Worm (Caenorhabditis elegans) whole organism, mixed stage, embryonic: ENCODE measurements around the gene taap-1.
A peak's percentile ranks its signal among the peaks of the same experiment; 100 is the strongest.

ENCODE experiments used
- M03D4.4 ChIP-seq: sonication (generic microtip); optimal IDR thresholded peaks from 2 replicates; lab custom pipeline; 2017; ENCODE audit warnings: mild to moderate bottlenecking, missing genetic modification characterization, missing compliant biosample characterization
- bed-3 ChIP-seq: fragments of 200-800 bp; sonication (Bioruptor generic); optimal IDR thresholded peaks from 3 replicates; lab custom pipeline; 2018; ENCODE audit warnings: mild to moderate bottlenecking, missing genetic modification characterization, moderate library complexity, missing compliant biosample characterization
- blmp-1 ChIP-seq: fragments of 150-350 bp; optimal IDR thresholded peaks from 2 replicates; lab custom pipeline; 2014; ENCODE audit warnings: missing biosample characterization, missing genetic modification characterization
- ceh-39 ChIP-seq: fragments of 150-350 bp; optimal IDR thresholded peaks from 2 replicates; lab custom pipeline; 2014; ENCODE audit warnings: missing biosample characterization, missing genetic modification characterization
- ceh-43 ChIP-seq: fragments of 200-800 bp; sonication (Bioruptor generic); optimal IDR thresholded peaks from 2 replicates; lab custom pipeline; 2018; ENCODE audit warnings: mild to moderate bottlenecking, missing genetic modification characterization, moderate library complexity, missing compliant biosample characterization
- ceh-83 ChIP-seq: fragments of 200-800 bp; sonication (Bioruptor generic); optimal IDR thresholded peaks from 2 replicates; lab custom pipeline; 2018; ENCODE audit warnings: mild to moderate bottlenecking, missing genetic modification characterization, missing compliant biosample characterization
- ces-1 ChIP-seq: fragments of 150-350 bp; optimal IDR thresholded peaks from 2 replicates; lab custom pipeline; 2014; ENCODE audit warnings: missing biosample characterization, missing genetic modification reagents, missing genetic modification characterization
- cnd-1 ChIP-seq: fragments of 200-800 bp; sonication (Bioruptor generic); optimal IDR thresholded peaks from 2 replicates; lab custom pipeline; 2018; ENCODE audit warnings: mild to moderate bottlenecking, missing genetic modification characterization, missing compliant biosample characterization
- drap-1 ChIP-seq: fragments of 200-800 bp; sonication (Bioruptor generic); optimal IDR thresholded peaks from 3 replicates; lab custom pipeline; 2018; ENCODE audit warnings: mild to moderate bottlenecking, missing genetic modification characterization, missing compliant biosample characterization
- elt-1 ChIP-seq: sonication (generic microtip); optimal IDR thresholded peaks from 2 replicates; lab custom pipeline; 2017; ENCODE audit warnings: missing genetic modification characterization, mild to moderate bottlenecking, missing compliant biosample characterization, antibody characterized with exemption, moderate library complexity, borderline replicate concordance; ENCODE audit not compliant: insufficient read depth
- elt-3 ChIP-seq: fragments of 150-350 bp; optimal IDR thresholded peaks from 2 replicates; lab custom pipeline; 2014; ENCODE audit warnings: missing biosample characterization, missing genetic modification characterization
- ham-2 ChIP-seq: fragments of 200-800 bp; sonication (Bioruptor generic); optimal IDR thresholded peaks from 2 replicates; lab custom pipeline; 2018; ENCODE audit warnings: mild to moderate bottlenecking, missing genetic modification characterization, missing compliant biosample characterization
- hlh-1 ChIP-seq: fragments of 150-350 bp; optimal IDR thresholded peaks from 2 replicates; lab custom pipeline; 2014; ENCODE audit warnings: missing biosample characterization, missing genetic modification reagents, missing genetic modification characterization
- lin-13 ChIP-seq: fragments of 150-350 bp; optimal IDR thresholded peaks from 2 replicates; lab custom pipeline; 2014; ENCODE audit warnings: missing biosample characterization, missing genetic modification characterization
- lin-32 ChIP-seq: fragments of 200-800 bp; sonication (Bioruptor generic); optimal IDR thresholded peaks from 2 replicates; lab custom pipeline; 2018; ENCODE audit warnings: mild to moderate bottlenecking, missing genetic modification characterization, missing compliant biosample characterization
- lsy-2 ChIP-seq: fragments of 150-350 bp; optimal IDR thresholded peaks from 2 replicates; lab custom pipeline; 2014; ENCODE audit warnings: missing biosample characterization, missing genetic modification characterization
- mab-5 ChIP-seq: fragments of 150-350 bp; optimal IDR thresholded peaks from 2 replicates; lab custom pipeline; 2014; ENCODE audit warnings: missing biosample characterization, missing genetic modification characterization
- mep-1 ChIP-seq: fragments of 150-350 bp; optimal IDR thresholded peaks from 2 replicates; lab custom pipeline; 2017; ENCODE audit warnings: missing biosample characterization, missing genetic modification reagents, missing genetic modification characterization, inconsistent platforms
- mls-2 ChIP-seq: sonication (generic microtip); optimal IDR thresholded peaks from 2 replicates; lab custom pipeline; 2016; ENCODE audit warnings: mild to moderate bottlenecking, missing genetic modification characterization, moderate library complexity, missing compliant biosample characterization
- nhr-12 ChIP-seq: fragments of 150-350 bp; optimal IDR thresholded peaks from 2 replicates; lab custom pipeline; 2014; ENCODE audit warnings: missing biosample characterization, missing genetic modification characterization
- nhr-2 ChIP-seq: fragments of 150-350 bp; optimal IDR thresholded peaks from 2 replicates; lab custom pipeline; 2014; ENCODE audit warnings: missing biosample characterization, missing genetic modification characterization
- nhr-28 ChIP-seq: fragments of 150-350 bp; optimal IDR thresholded peaks from 2 replicates; lab custom pipeline; 2014; ENCODE audit warnings: missing biosample characterization, missing genetic modification characterization
- nhr-76 ChIP-seq: sonication (generic microtip); optimal IDR thresholded peaks from 2 replicates; lab custom pipeline; 2017; ENCODE audit warnings: missing biosample characterization, missing genetic modification characterization
- pha-4 ChIP-seq: fragments of 150-350 bp; optimal IDR thresholded peaks from 2 replicates; lab custom pipeline; 2018; ENCODE audit warnings: missing biosample characterization, missing genetic modification reagents, missing genetic modification characterization
- sem-2 ChIP-seq: fragments of 200-800 bp; sonication (Bioruptor generic); optimal IDR thresholded peaks from 2 replicates; lab custom pipeline; 2018; ENCODE audit warnings: mild to moderate bottlenecking, missing genetic modification characterization, missing compliant biosample characterization
- snpc-4 ChIP-seq: fragments of 150-350 bp; optimal IDR thresholded peaks from 2 replicates; lab custom pipeline; 2014; ENCODE audit warnings: missing biosample characterization, missing genetic modification characterization
- sptf-1 ChIP-seq: sonication (generic microtip); optimal IDR thresholded peaks from 2 replicates; lab custom pipeline; 2017; ENCODE audit warnings: mild to moderate bottlenecking, missing genetic modification characterization, moderate library complexity, missing compliant biosample characterization
- tbx-8 ChIP-seq: fragments of 200-800 bp; sonication (Bioruptor generic); optimal IDR thresholded peaks from 2 replicates; lab custom pipeline; 2018; ENCODE audit warnings: mild to moderate bottlenecking, missing genetic modification characterization, moderate library complexity, missing compliant biosample characterization
- unc-39 ChIP-seq: fragments of 150-350 bp; optimal IDR thresholded peaks from 2 replicates; lab custom pipeline; 2014; ENCODE audit warnings: missing biosample characterization, missing genetic modification characterization
- unc-62 ChIP-seq: fragments of 150-350 bp; optimal IDR thresholded peaks from 2 replicates; lab custom pipeline; 2014; ENCODE audit warnings: missing biosample characterization, missing genetic modification reagents, missing genetic modification characterization
- ztf-11 ChIP-seq: fragments of 150-350 bp; optimal IDR thresholded peaks from 2 replicates; lab custom pipeline; 2014; ENCODE audit warnings: missing biosample characterization, missing genetic modification characterization

The taap-1 gene

ce11 chrII:8456681-8457389 is 26.8 kb downstream of the taap-1 start:
- TF ChIP-seq hlh-1 (peak; percentile 1), unc-62 (GFP tag; lab: Kevin White, UChicago) (no peak), mab-5 (tag; lab: Kevin White, UChicago) (no peak), cnd-1 (tag; lab: Kevin White, UChicago) (no peak), lin-13 (tag; lab: Kevin White, UChicago) (peak; percentile 0)
- TF ChIP-seq, all 35 proteins: peak for 2

- TF ChIP-seq cnd-1 (tag; lab: Kevin White, UChicago), result no peak
- TF ChIP-seq ztf-11 (tag; lab: Kevin White, UChicago), result no peak
- no peak for TF ChIP-seq unc-39
- TF ChIP-seq sptf-1 (tag; lab: Kevin White, UChicago), result no peak
These were observed 27.6 kb downstream of the taap-1 start, which contains the start of gene F22B5.6 for ce11 chrII:8456094-8456493. Gene F22B5.6, minus strand, starts transcription at chrII:8456194.

ce11 chrII:8454513-8454912 is 29.2 kb downstream of the taap-1 start, which contains the start of gene F22B5.5:
Gene F22B5.5, minus strand, starts transcription at chrII:8454613.
- TF ChIP-seq nhr-2 (tag; lab: Kevin White, UChicago), result no peak
- TF ChIP-seq ham-2 (GFP tag; lab: Kevin White, UChicago), result no peak
- TF ChIP-seq sem-2, result no peak
- no peak for TF ChIP-seq nhr-28 (tag; lab: Kevin White, UChicago)
- no peak for TF ChIP-seq lin-32
- TF ChIP-seq ceh-83 (GFP tag; lab: Kevin White, UChicago), result no peak
- TF ChIP-seq ceh-43 (GFP tag; lab: Kevin White, UChicago), result no peak
- TF ChIP-seq bed-3, result no peak
- no peak for TF ChIP-seq snpc-4 (tag; lab: Kevin White, UChicago)

ce11 chrII:8451425-8451824 is 32.2 kb downstream of the taap-1 start:
- TF ChIP-seq nhr-2 (tag; lab: Kevin White, UChicago) (no peak), pha-4 (peak; percentile 60), bed-3 (no peak), lin-32 (no peak), nhr-76 (tag; lab: Kevin White, UChicago) (no peak)

- TF ChIP-seq elt-1 (tag; lab: Kevin White, UChicago), result no peak
- TF ChIP-seq M03D4.4 (tag; lab: Kevin White, UChicago), result no peak
- TF ChIP-seq sem-2, result no peak
- TF ChIP-seq ces-1 (GFP tag; lab: Kevin White, UChicago), result no peak
- TF ChIP-seq ceh-39, result no peak
- TF ChIP-seq blmp-1, result no peak
- TF ChIP-seq elt-3 (tag; lab: Kevin White, UChicago), result no peak
- TF ChIP-seq drap-1 (GFP tag; lab: Kevin White, UChicago), result no peak
- TF ChIP-seq tbx-8 (GFP tag; lab: Kevin White, UChicago), result no peak
- no peak for TF ChIP-seq nhr-2 (tag; lab: Kevin White, UChicago)
- TF ChIP-seq mls-2 (tag; lab: Kevin White, UChicago), result no peak
- no peak for TF ChIP-seq mep-1 (tag; lab: Kevin White, UChicago)
- no peak for TF ChIP-seq ceh-43 (GFP tag; lab: Kevin White, UChicago)
- TF ChIP-seq mab-5 (tag; lab: Kevin White, UChicago), result no peak
- no peak for TF ChIP-seq snpc-4 (tag; lab: Kevin White, UChicago)
- TF ChIP-seq lsy-2 (tag; lab: Kevin White, UChicago), result no peak
- no peak for TF ChIP-seq lin-13 (tag; lab: Kevin White, UChicago)
- TF ChIP-seq hlh-1, result no peak
- TF ChIP-seq nhr-12, result no peak
These were observed 32.9 kb downstream of the taap-1 start for ce11 chrII:8450750-8451149.
